Worm (Caenorhabditis elegans) whole organism, L1 larva: ENCODE data around the gene srh-211.

Experiments used
- elt-3 ChIP-seq, 6 experiments: fragments of 150-350 bp in 1 of 6; sonication (generic microtip); optimal IDR thresholded peaks; 2 replicates each; lab custom pipeline; 2017 to 2018; ENCODE audit warnings: missing biosample characterization in 6 of 6, missing genetic modification characterization in 6 of 6, inconsistent platforms in 1 of 6
- fkh-10 ChIP-seq: sonication (generic microtip); optimal IDR thresholded peaks from 2 replicates; lab custom pipeline; 2017; ENCODE audit warnings: missing biosample characterization, missing genetic modification reagents, missing genetic modification characterization
- jun-1 ChIP-seq: fragments of 150-350 bp; optimal IDR thresholded peaks from 2 replicates; lab custom pipeline; 2014; ENCODE audit warnings: missing biosample characterization, missing genetic modification reagents, missing genetic modification characterization
- lin-13 ChIP-seq: fragments of 150-350 bp; optimal IDR thresholded peaks from 2 replicates; lab custom pipeline; 2014; ENCODE audit warnings: missing biosample characterization, missing genetic modification reagents, missing genetic modification characterization
- lin-15B ChIP-seq: fragments of 150-350 bp; sonication (generic microtip); optimal IDR thresholded peaks from 3 replicates; lab custom pipeline; 2014; ENCODE audit warnings: missing biosample characterization, missing genetic modification characterization
- lin-39 ChIP-seq: fragments of 150-350 bp; optimal IDR thresholded peaks from 2 replicates; lab custom pipeline; 2014; ENCODE audit warnings: missing biosample characterization, missing genetic modification reagents, missing genetic modification characterization
- lsy-2 ChIP-seq, 2 experiments: fragments of 150-350 bp; optimal IDR thresholded peaks; 2 replicates each; lab custom pipeline; 2014; ENCODE audit warnings: missing biosample characterization in 2 of 2, missing genetic modification characterization in 2 of 2
- nhr-237 ChIP-seq: fragments of 150-350 bp; optimal IDR thresholded peaks from 2 replicates; lab custom pipeline; 2014; ENCODE audit warnings: missing biosample characterization, missing genetic modification characterization
- pax-3 ChIP-seq: fragments of 200-800 bp; sonication (Bioruptor generic); optimal IDR thresholded peaks from 2 replicates; lab custom pipeline; 2018; ENCODE audit warnings: mild to moderate bottlenecking, missing genetic modification characterization, moderate library complexity, missing compliant biosample characterization
- unc-62 ChIP-seq: fragments of 150-350 bp; optimal IDR thresholded peaks from 2 replicates; lab custom pipeline; 2014; ENCODE audit warnings: missing biosample characterization, missing genetic modification reagents, missing genetic modification characterization
- vab-15 ChIP-seq: sonication (generic microtip); optimal IDR thresholded peaks from 2 replicates; lab custom pipeline; 2017; ENCODE audit warnings: missing genotype, mild to moderate bottlenecking, missing genetic modification characterization, missing compliant biosample characterization

- TF ChIP-seq lin-13 (GFP tag; lab: Kevin White, UChicago) = no peak
- no peak for TF ChIP-seq unc-62
- no peak for TF ChIP-seq vab-15 (tag; lab: Kevin White, UChicago)
- no peak for TF ChIP-seq elt-3 (tag; optimal IDR thresholded peaks at IDR 0.05; lab: Kevin White, UChicago)
- no peak for TF ChIP-seq lin-15B (tag; lab: Kevin White, UChicago)
- TF ChIP-seq pax-3 (tag; lab: Kevin White, UChicago) = no peak
- TF ChIP-seq jun-1 (tag; lab: Kevin White, UChicago) = no peak
- no peak for TF ChIP-seq nhr-237 (tag; lab: Kevin White, UChicago)
- no peak for TF ChIP-seq fkh-10 (GFP tag; lab: Kevin White, UChicago)
- no peak for TF ChIP-seq lin-39 (tag; lab: Kevin White, UChicago)
- no peak for TF ChIP-seq lsy-2 (tag; optimal IDR thresholded peaks at IDR 0.05; lab: Kevin White, UChicago)
Measured at ce11 chrV:4109873-4110272, 28.7 kb upstream of the srh-211 start, which contains the start of gene clc-18.
